Worm (Caenorhabditis elegans) whole organism, mixed stage, embryonic: ENCODE measurements around the gene nhr-120.

Experiments used
- M03D4.4 ChIP-seq: sonication (generic microtip); optimal IDR thresholded peaks from 2 replicates; lab custom pipeline; 2017; ENCODE audit warnings: mild to moderate bottlenecking, missing genetic modification characterization, missing compliant biosample characterization
- bed-3 ChIP-seq: fragments of 200-800 bp; sonication (Bioruptor generic); optimal IDR thresholded peaks from 3 replicates; lab custom pipeline; 2018; ENCODE audit warnings: mild to moderate bottlenecking, missing genetic modification characterization, moderate library complexity, missing compliant biosample characterization
- blmp-1 ChIP-seq: fragments of 150-350 bp; optimal IDR thresholded peaks from 2 replicates; lab custom pipeline; 2014; ENCODE audit warnings: missing biosample characterization, missing genetic modification characterization
- ceh-39 ChIP-seq: fragments of 150-350 bp; optimal IDR thresholded peaks from 2 replicates; lab custom pipeline; 2014; ENCODE audit warnings: missing biosample characterization, missing genetic modification characterization
- ceh-43 ChIP-seq: fragments of 200-800 bp; sonication (Bioruptor generic); optimal IDR thresholded peaks from 2 replicates; lab custom pipeline; 2018; ENCODE audit warnings: mild to moderate bottlenecking, missing genetic modification characterization, moderate library complexity, missing compliant biosample characterization
- ceh-83 ChIP-seq: fragments of 200-800 bp; sonication (Bioruptor generic); optimal IDR thresholded peaks from 2 replicates; lab custom pipeline; 2018; ENCODE audit warnings: mild to moderate bottlenecking, missing genetic modification characterization, missing compliant biosample characterization
- ces-1 ChIP-seq: fragments of 150-350 bp; optimal IDR thresholded peaks from 2 replicates; lab custom pipeline; 2014; ENCODE audit warnings: missing biosample characterization, missing genetic modification reagents, missing genetic modification characterization
- cnd-1 ChIP-seq: fragments of 200-800 bp; sonication (Bioruptor generic); optimal IDR thresholded peaks from 2 replicates; lab custom pipeline; 2018; ENCODE audit warnings: mild to moderate bottlenecking, missing genetic modification characterization, missing compliant biosample characterization
- drap-1 ChIP-seq: fragments of 200-800 bp; sonication (Bioruptor generic); optimal IDR thresholded peaks from 3 replicates; lab custom pipeline; 2018; ENCODE audit warnings: mild to moderate bottlenecking, missing genetic modification characterization, missing compliant biosample characterization
- elt-1 ChIP-seq: sonication (generic microtip); optimal IDR thresholded peaks from 2 replicates; lab custom pipeline; 2017; ENCODE audit warnings: missing genetic modification characterization, mild to moderate bottlenecking, missing compliant biosample characterization, antibody characterized with exemption, moderate library complexity, borderline replicate concordance; ENCODE audit not compliant: insufficient read depth
- elt-3 ChIP-seq: fragments of 150-350 bp; optimal IDR thresholded peaks from 2 replicates; lab custom pipeline; 2014; ENCODE audit warnings: missing biosample characterization, missing genetic modification characterization
- flh-1 ChIP-seq: fragments of 200-800 bp; sonication (Bioruptor generic); optimal IDR thresholded peaks from 2 replicates; lab custom pipeline; 2018; ENCODE audit warnings: mild to moderate bottlenecking, missing genetic modification characterization, moderate library complexity, missing compliant biosample characterization
- ham-2 ChIP-seq: fragments of 200-800 bp; sonication (Bioruptor generic); optimal IDR thresholded peaks from 2 replicates; lab custom pipeline; 2018; ENCODE audit warnings: mild to moderate bottlenecking, missing genetic modification characterization, missing compliant biosample characterization
- hlh-1 ChIP-seq: fragments of 150-350 bp; optimal IDR thresholded peaks from 2 replicates; lab custom pipeline; 2014; ENCODE audit warnings: missing biosample characterization, missing genetic modification reagents, missing genetic modification characterization
- lin-32 ChIP-seq: fragments of 200-800 bp; sonication (Bioruptor generic); optimal IDR thresholded peaks from 2 replicates; lab custom pipeline; 2018; ENCODE audit warnings: mild to moderate bottlenecking, missing genetic modification characterization, missing compliant biosample characterization
- lsy-2 ChIP-seq: fragments of 150-350 bp; optimal IDR thresholded peaks from 2 replicates; lab custom pipeline; 2014; ENCODE audit warnings: missing biosample characterization, missing genetic modification characterization
- mab-5 ChIP-seq: fragments of 150-350 bp; optimal IDR thresholded peaks from 2 replicates; lab custom pipeline; 2014; ENCODE audit warnings: missing biosample characterization, missing genetic modification characterization
- mep-1 ChIP-seq: fragments of 150-350 bp; optimal IDR thresholded peaks from 2 replicates; lab custom pipeline; 2017; ENCODE audit warnings: missing biosample characterization, missing genetic modification reagents, missing genetic modification characterization, inconsistent platforms
- mls-2 ChIP-seq: sonication (generic microtip); optimal IDR thresholded peaks from 2 replicates; lab custom pipeline; 2016; ENCODE audit warnings: mild to moderate bottlenecking, missing genetic modification characterization, moderate library complexity, missing compliant biosample characterization
- nhr-12 ChIP-seq: fragments of 150-350 bp; optimal IDR thresholded peaks from 2 replicates; lab custom pipeline; 2014; ENCODE audit warnings: missing biosample characterization, missing genetic modification characterization
- nhr-2 ChIP-seq: fragments of 150-350 bp; optimal IDR thresholded peaks from 2 replicates; lab custom pipeline; 2014; ENCODE audit warnings: missing biosample characterization, missing genetic modification characterization
- nhr-237 ChIP-seq: fragments of 150-350 bp; optimal IDR thresholded peaks from 2 replicates; lab custom pipeline; 2014; ENCODE audit warnings: missing biosample characterization, missing genetic modification characterization
- nhr-28 ChIP-seq: fragments of 150-350 bp; optimal IDR thresholded peaks from 2 replicates; lab custom pipeline; 2014; ENCODE audit warnings: missing biosample characterization, missing genetic modification characterization
- nhr-76 ChIP-seq: sonication (generic microtip); optimal IDR thresholded peaks from 2 replicates; lab custom pipeline; 2017; ENCODE audit warnings: missing biosample characterization, missing genetic modification characterization
- pha-4 ChIP-seq: fragments of 150-350 bp; optimal IDR thresholded peaks from 2 replicates; lab custom pipeline; 2018; ENCODE audit warnings: missing biosample characterization, missing genetic modification reagents, missing genetic modification characterization
- sem-2 ChIP-seq: fragments of 200-800 bp; sonication (Bioruptor generic); optimal IDR thresholded peaks from 2 replicates; lab custom pipeline; 2018; ENCODE audit warnings: mild to moderate bottlenecking, missing genetic modification characterization, missing compliant biosample characterization
- snpc-4 ChIP-seq: fragments of 150-350 bp; optimal IDR thresholded peaks from 2 replicates; lab custom pipeline; 2014; ENCODE audit warnings: missing biosample characterization, missing genetic modification characterization
- sptf-1 ChIP-seq: sonication (generic microtip); optimal IDR thresholded peaks from 2 replicates; lab custom pipeline; 2017; ENCODE audit warnings: mild to moderate bottlenecking, missing genetic modification characterization, moderate library complexity, missing compliant biosample characterization
- tbx-8 ChIP-seq: fragments of 200-800 bp; sonication (Bioruptor generic); optimal IDR thresholded peaks from 2 replicates; lab custom pipeline; 2018; ENCODE audit warnings: mild to moderate bottlenecking, missing genetic modification characterization, moderate library complexity, missing compliant biosample characterization
- unc-120 ChIP-seq: sonication (generic microtip); optimal IDR thresholded peaks from 2 replicates; lab custom pipeline; 2017; ENCODE audit warnings: missing genetic modification characterization, missing compliant biosample characterization; ENCODE audit not compliant: poor library complexity, severe bottlenecking
- unc-62 ChIP-seq: fragments of 150-350 bp; optimal IDR thresholded peaks from 2 replicates; lab custom pipeline; 2014; ENCODE audit warnings: missing biosample characterization, missing genetic modification reagents, missing genetic modification characterization
- zip-8 ChIP-seq: fragments of 150-350 bp; optimal IDR thresholded peaks from 2 replicates; lab custom pipeline; 2014; ENCODE audit warnings: missing biosample characterization, missing genetic modification characterization
- ztf-11 ChIP-seq: fragments of 150-350 bp; optimal IDR thresholded peaks from 2 replicates; lab custom pipeline; 2014; ENCODE audit warnings: missing biosample characterization, missing genetic modification characterization

Gene nhr-120

ce11 chrX:6637933-6638332 is 2.5 kb downstream of the nhr-120 start:
- TF ChIP-seq nhr-28 (tag; lab: Kevin White, UChicago), result no peak
- TF ChIP-seq nhr-76, result no peak
- no peak for TF ChIP-seq ceh-83 (GFP tag; lab: Kevin White, UChicago)
- TF ChIP-seq lsy-2, result no peak
- TF ChIP-seq mab-5 (tag; lab: Kevin White, UChicago), result no peak
- TF ChIP-seq M03D4.4, result no peak
- no peak for TF ChIP-seq flh-1 (GFP tag; lab: Kevin White, UChicago)
- TF ChIP-seq blmp-1 (tag; lab: Kevin White, UChicago), result no peak
- no peak for TF ChIP-seq ceh-43 (GFP tag; lab: Kevin White, UChicago)
- no peak for TF ChIP-seq bed-3 (GFP tag; lab: Kevin White, UChicago)
- no peak for TF ChIP-seq sptf-1 (tag; lab: Kevin White, UChicago)
- TF ChIP-seq ces-1 (GFP tag; lab: Kevin White, UChicago), result no peak
- no peak for TF ChIP-seq elt-1 (tag; lab: Kevin White, UChicago)
- no peak for TF ChIP-seq ham-2
- no peak for TF ChIP-seq nhr-2 (tag; lab: Kevin White, UChicago)
- no peak for TF ChIP-seq unc-120 (tag; lab: Kevin White, UChicago)
- TF ChIP-seq ceh-39 (tag; lab: Kevin White, UChicago), result no peak

ce11 chrX:6635173-6635572 is 5.2 kb downstream of the nhr-120 start, which contains the start of gene aexr-1:
Gene aexr-1, minus strand, starts transcription at chrX:6635273.
- TF ChIP-seq bed-3 (GFP tag; lab: Kevin White, UChicago) (no peak), sem-2 (GFP tag; lab: Kevin White, UChicago) (no peak), unc-62 (GFP tag; lab: Kevin White, UChicago) (no peak), lin-32 (GFP tag; lab: Kevin White, UChicago) (no peak), mls-2 (no peak), ceh-43 (GFP tag; lab: Kevin White, UChicago) (no peak), elt-1 (tag; lab: Kevin White, UChicago) (no peak), ztf-11 (no peak), elt-3 (tag; lab: Kevin White, UChicago) (no peak), hlh-1 (no peak), mep-1 (tag; lab: Kevin White, UChicago) (no peak), nhr-2 (tag; lab: Kevin White, UChicago) (no peak), nhr-76 (no peak), mab-5 (tag; lab: Kevin White, UChicago) (no peak), blmp-1 (tag; lab: Kevin White, UChicago) (no peak)

- no peak for TF ChIP-seq mab-5 (tag; lab: Kevin White, UChicago)
- no peak for TF ChIP-seq lsy-2
- TF ChIP-seq mls-2, result no peak
- no peak for TF ChIP-seq elt-3 (tag; lab: Kevin White, UChicago)
- TF ChIP-seq pha-4, result no peak
- no peak for TF ChIP-seq nhr-2 (tag; lab: Kevin White, UChicago)
- no peak for TF ChIP-seq nhr-76
- TF ChIP-seq snpc-4 (tag; lab: Kevin White, UChicago), result no peak
- TF ChIP-seq tbx-8 (GFP tag; lab: Kevin White, UChicago), result no peak
- no peak for TF ChIP-seq lin-32 (GFP tag; lab: Kevin White, UChicago)
- TF ChIP-seq zip-8 (tag; lab: Kevin White, UChicago), result no peak
- no peak for TF ChIP-seq bed-3 (GFP tag; lab: Kevin White, UChicago)
- no peak for TF ChIP-seq cnd-1 (tag; lab: Kevin White, UChicago)
- no peak for TF ChIP-seq nhr-237 (tag; lab: Kevin White, UChicago)
- TF ChIP-seq drap-1, result no peak
- TF ChIP-seq mep-1 (tag; lab: Kevin White, UChicago), result no peak
These were observed 9.0 kb downstream of the nhr-120 start, which contains the start of gene aexr-2 for ce11 chrX:6631437-6631836. Gene aexr-2, minus strand, starts transcription at chrX:6631537.

ce11 chrX:6630645-6631044 is 9.8 kb downstream of the nhr-120 start:
- no peak for TF ChIP-seq sem-2 (GFP tag; lab: Kevin White, UChicago)
- TF ChIP-seq mab-5 (tag; lab: Kevin White, UChicago), result no peak

ce11 chrX:6625275-6625674 is 15.1 kb downstream of the nhr-120 start:
- TF ChIP-seq nhr-237 (tag; lab: Kevin White, UChicago) (no peak), snpc-4 (tag; lab: Kevin White, UChicago) (no peak), mep-1 (tag; lab: Kevin White, UChicago) (no peak), nhr-76 (no peak), drap-1 (peak; percentile 32), M03D4.4 (no peak), cnd-1 (tag; lab: Kevin White, UChicago) (no peak), lin-32 (GFP tag; lab: Kevin White, UChicago) (peak; percentile 34), nhr-2 (tag; lab: Kevin White, UChicago) (peak; percentile 77), tbx-8 (GFP tag; lab: Kevin White, UChicago) (no peak), ztf-11 (no peak), flh-1 (GFP tag; lab: Kevin White, UChicago) (no peak), unc-120 (tag; lab: Kevin White, UChicago) (no peak), lsy-2 (no peak), elt-1 (tag; lab: Kevin White, UChicago) (no peak), nhr-12 (peak; percentile 4), ceh-39 (tag; lab: Kevin White, UChicago) (peak; percentile 16)
- TF ChIP-seq, all 35 proteins: peak for 5
